Worm (Caenorhabditis elegans) whole organism, L1 larva: Measurements from ENCODE around the gene gst-30.

ENCODE experiments used
- C34B4.2 ChIP-seq: sonication (generic microtip); optimal IDR thresholded peaks from 2 replicates; lab custom pipeline; 2017; ENCODE audit warnings: mild to moderate bottlenecking, missing genetic modification characterization, missing compliant biosample characterization
- F16B12.6 ChIP-seq: fragments of 150-350 bp; optimal IDR thresholded peaks from 2 replicates; lab custom pipeline; 2014; ENCODE audit warnings: missing biosample characterization, missing genetic modification characterization
- aha-1 ChIP-seq: fragments of 150-350 bp; optimal IDR thresholded peaks from 2 replicates; lab custom pipeline; 2014; ENCODE audit warnings: missing biosample characterization, missing genetic modification characterization
- aly-2 ChIP-seq: fragments of 150-350 bp; optimal IDR thresholded peaks from 2 replicates; lab custom pipeline; 2014; ENCODE audit warnings: missing biosample characterization, missing genetic modification characterization
- ama-1 ChIP-seq: fragments of 150-350 bp; optimal IDR thresholded peaks from 2 replicates; lab custom pipeline; 2014
- ceh-63 ChIP-seq: fragments of 200-800 bp; sonication (Bioruptor generic); optimal IDR thresholded peaks from 2 replicates; lab custom pipeline; 2018; ENCODE audit warnings: mild to moderate bottlenecking, missing genetic modification characterization, missing compliant biosample characterization
- ceh-82 ChIP-seq, 3 experiments: fragments of 150-350 bp in 1 of 3; sonication (generic microtip) in 2 of 3; optimal IDR thresholded peaks; 2 replicates each; lab custom pipeline; 2014 to 2017; ENCODE audit warnings: missing biosample characterization in 3 of 3, missing genetic modification characterization in 3 of 3
- ceh-88 ChIP-seq: fragments of 200-800 bp; sonication (Bioruptor generic); IDR thresholded peaks from 2 replicates; pipeline ENCODE4 v1.3.6; 2022; ENCODE audit warnings: missing genetic modification characterization, missing compliant biosample characterization
- dsc-1 ChIP-seq: sonication (generic microtip); optimal IDR thresholded peaks from 2 replicates; lab custom pipeline; 2016; ENCODE audit warnings: mild to moderate bottlenecking, missing genetic modification characterization, missing compliant biosample characterization
- efl-3 ChIP-seq: fragments of 200-800 bp; sonication (Bioruptor generic); optimal IDR thresholded peaks from 2 replicates; lab custom pipeline; 2018; ENCODE audit warnings: mild to moderate bottlenecking, missing genetic modification characterization, missing compliant biosample characterization
- egl-13 ChIP-seq: sonication (generic microtip); optimal IDR thresholded peaks from 2 replicates; lab custom pipeline; 2016; ENCODE audit warnings: missing genotype, missing genetic modification reagents, missing genetic modification characterization, missing compliant biosample characterization
- fkh-10 ChIP-seq: sonication (generic microtip); optimal IDR thresholded peaks from 2 replicates; lab custom pipeline; 2017; ENCODE audit warnings: missing biosample characterization, missing genetic modification reagents, missing genetic modification characterization
- fkh-4 ChIP-seq: sonication (generic microtip); optimal IDR thresholded peaks from 2 replicates; lab custom pipeline; 2016; ENCODE audit warnings: missing compliant biosample characterization, missing genetic modification characterization, borderline replicate concordance
- fkh-8 ChIP-seq: sonication (generic microtip); optimal IDR thresholded peaks from 2 replicates; lab custom pipeline; 2016; ENCODE audit warnings: mild to moderate bottlenecking, missing genetic modification characterization, missing compliant biosample characterization
- fos-1 ChIP-seq: fragments of 150-350 bp; optimal IDR thresholded peaks from 2 replicates; lab custom pipeline; 2014; ENCODE audit warnings: missing biosample characterization, missing genetic modification characterization
- hlh-17 ChIP-seq: fragments of 200-800 bp; sonication (Bioruptor generic); optimal IDR thresholded peaks from 2 replicates; lab custom pipeline; 2018; ENCODE audit warnings: missing genetic modification characterization, mild to moderate bottlenecking, missing compliant biosample characterization, moderate library complexity, borderline replicate concordance
- hlh-4 ChIP-seq: sonication (generic microtip); optimal IDR thresholded peaks from 2 replicates; lab custom pipeline; 2016; ENCODE audit warnings: mild to moderate bottlenecking, missing genetic modification characterization, missing compliant biosample characterization
- irx-1 ChIP-seq: sonication (generic microtip); optimal IDR thresholded peaks from 2 replicates; lab custom pipeline; 2016; ENCODE audit warnings: missing genetic modification characterization, missing compliant biosample characterization
- isw-1 ChIP-seq: fragments of 200-800 bp; sonication (Bioruptor generic); IDR thresholded peaks from 2 replicates; pipeline ENCODE4 v1.3.6; 2022; ENCODE audit warnings: missing genetic modification characterization, missing compliant biosample characterization
- jun-1 ChIP-seq: fragments of 150-350 bp; optimal IDR thresholded peaks from 2 replicates; lab custom pipeline; 2014; ENCODE audit warnings: missing biosample characterization, missing genetic modification reagents, missing genetic modification characterization
- lin-13 ChIP-seq: fragments of 150-350 bp; optimal IDR thresholded peaks from 2 replicates; lab custom pipeline; 2014; ENCODE audit warnings: missing biosample characterization, missing genetic modification reagents, missing genetic modification characterization
- lin-35 ChIP-seq, 2 experiments: fragments of 150-350 bp; optimal IDR thresholded peaks; 2 replicates each; lab custom pipeline; 2014; ENCODE audit warnings: missing biosample characterization in 2 of 2, missing genetic modification characterization in 2 of 2, missing genetic modification reagents in 2 of 2
- lin-39 ChIP-seq: fragments of 150-350 bp; optimal IDR thresholded peaks from 2 replicates; lab custom pipeline; 2014; ENCODE audit warnings: missing biosample characterization, missing genetic modification reagents, missing genetic modification characterization
- lsy-2 ChIP-seq, 2 experiments: fragments of 150-350 bp; optimal IDR thresholded peaks; 2 replicates each; lab custom pipeline; 2014; ENCODE audit warnings: missing biosample characterization in 2 of 2, missing genetic modification characterization in 2 of 2
- mef-2 ChIP-seq: fragments of 150-350 bp; optimal IDR thresholded peaks from 2 replicates; lab custom pipeline; 2014; ENCODE audit warnings: missing biosample characterization, missing genetic modification characterization
- nhr-12 ChIP-seq: sonication (generic microtip); optimal IDR thresholded peaks from 2 replicates; lab custom pipeline; 2017; ENCODE audit warnings: missing biosample characterization, missing genetic modification characterization
- nhr-20 ChIP-seq: sonication (generic microtip); optimal IDR thresholded peaks from 2 replicates; lab custom pipeline; 2016; ENCODE audit warnings: mild to moderate bottlenecking, missing genetic modification characterization, missing compliant biosample characterization
- nhr-28 ChIP-seq: fragments of 150-350 bp; optimal IDR thresholded peaks from 2 replicates; lab custom pipeline; 2014; ENCODE audit warnings: missing biosample characterization, missing genetic modification characterization
- nhr-76 ChIP-seq: sonication (generic microtip); optimal IDR thresholded peaks from 2 replicates; lab custom pipeline; 2017; ENCODE audit warnings: missing biosample characterization, missing genetic modification characterization
- nhr-77 ChIP-seq: fragments of 150-350 bp; optimal IDR thresholded peaks from 2 replicates; lab custom pipeline; 2014; ENCODE audit warnings: missing biosample characterization, missing genetic modification characterization
- nhr-90 ChIP-seq: sonication (generic microtip); optimal IDR thresholded peaks from 2 replicates; lab custom pipeline; 2016; ENCODE audit warnings: mild to moderate bottlenecking, missing genetic modification characterization, missing compliant biosample characterization; ENCODE audit not compliant: poor library complexity
- pag-3 ChIP-seq: sonication (generic microtip); optimal IDR thresholded peaks from 2 replicates; lab custom pipeline; 2017; ENCODE audit warnings: missing genetic modification characterization, mild to moderate bottlenecking, missing compliant biosample characterization, antibody characterized with exemption, borderline replicate concordance; ENCODE audit not compliant: insufficient read depth
- pqm-1 ChIP-seq: sonication (generic microtip); optimal IDR thresholded peaks from 3 replicates; lab custom pipeline; 2017; ENCODE audit warnings: missing biosample characterization, missing genetic modification characterization
- skn-1 ChIP-seq: fragments of 150-350 bp; optimal IDR thresholded peaks from 2 replicates; lab custom pipeline; 2014; ENCODE audit warnings: missing biosample characterization, missing genetic modification characterization
- sptf-1 ChIP-seq: fragments of 150-350 bp; optimal IDR thresholded peaks from 2 replicates; lab custom pipeline; 2014; ENCODE audit warnings: missing biosample characterization, missing genetic modification characterization
- sup-37 ChIP-seq: fragments of 200-800 bp; sonication (Bioruptor generic); optimal IDR thresholded peaks from 2 replicates; lab custom pipeline; 2018; ENCODE audit warnings: mild to moderate bottlenecking, missing genetic modification characterization, missing compliant biosample characterization
- tlp-1 ChIP-seq: fragments of 150-350 bp; optimal IDR thresholded peaks from 2 replicates; lab custom pipeline; 2014; ENCODE audit warnings: missing biosample characterization, missing genetic modification characterization
- unc-130 ChIP-seq: fragments of 150-350 bp; optimal IDR thresholded peaks from 2 replicates; lab custom pipeline; 2017; ENCODE audit warnings: missing biosample characterization, missing genetic modification characterization, inconsistent platforms
- unc-62 ChIP-seq: fragments of 150-350 bp; optimal IDR thresholded peaks from 2 replicates; lab custom pipeline; 2014; ENCODE audit warnings: missing biosample characterization, missing genetic modification reagents, missing genetic modification characterization
- unc-86 ChIP-seq: sonication (generic microtip); optimal IDR thresholded peaks from 2 replicates; lab custom pipeline; 2016; ENCODE audit warnings: missing genetic modification characterization, missing compliant biosample characterization
- unc-98 ChIP-seq: fragments of 200-800 bp; sonication (Bioruptor generic); IDR thresholded peaks from 2 replicates; pipeline ENCODE4 v1.3.6; 2022; ENCODE audit warnings: missing genetic modification characterization, missing compliant biosample characterization
- zag-1 ChIP-seq: fragments of 150-350 bp; optimal IDR thresholded peaks from 2 replicates; lab custom pipeline; 2014; ENCODE audit warnings: missing biosample characterization, missing genetic modification characterization
- zip-4 ChIP-seq: fragments of 200-800 bp; sonication (Bioruptor generic); optimal IDR thresholded peaks from 2 replicates; lab custom pipeline; 2018; ENCODE audit warnings: mild to moderate bottlenecking, missing genetic modification characterization, moderate library complexity, missing compliant biosample characterization
- ztf-11 ChIP-seq, 2 experiments: sonication (generic microtip); optimal IDR thresholded peaks; 2 replicates each; lab custom pipeline; 2016 to 2017; ENCODE audit warnings: missing genetic modification characterization in 2 of 2, missing biosample characterization in 1 of 2, missing compliant biosample characterization in 1 of 2
- ztf-4 ChIP-seq: fragments of 150-350 bp; optimal IDR thresholded peaks from 2 replicates; lab custom pipeline; 2014; ENCODE audit warnings: missing biosample characterization, missing genetic modification characterization

gst-30 gene

ce11 chrII:4908160-4908559 is 26.7 kb downstream of the gst-30 start (continued):
- no peak for TF ChIP-seq isw-1
- no peak for TF ChIP-seq aly-2
- TF ChIP-seq irx-1 (tag; lab: Kevin White, UChicago) = no peak
- TF ChIP-seq mef-2 (tag; lab: Kevin White, UChicago) = no peak
- no peak for TF ChIP-seq nhr-12 (tag; lab: Kevin White, UChicago)
- no peak for TF ChIP-seq nhr-28
- no peak for TF ChIP-seq sup-37 (GFP tag; lab: Kevin White, UChicago)

ce11 chrII:4905883-4906282 is 29.0 kb downstream of the gst-30 start:
- TF ChIP-seq dsc-1 (tag; lab: Kevin White, UChicago) (peak; percentile 92), fkh-4 (peak; percentile 77), hlh-4 (tag; lab: Kevin White, UChicago) (no peak)

ce11 chrII:4905331-4905730 is 29.5 kb downstream of the gst-30 start:
- TF ChIP-seq unc-86 (no peak), aly-2 (no peak), skn-1 (tag; lab: Kevin White, UChicago) (no peak), zag-1 (tag; lab: Kevin White, UChicago) (no peak), unc-130 (tag; lab: Kevin White, UChicago) (no peak), nhr-12 (tag; lab: Kevin White, UChicago) (no peak), ceh-82 (tag; optimal IDR thresholded peaks at IDR 0.05; lab: Kevin White, UChicago) (no peak), isw-1 (no peak), nhr-90 (no peak), lin-39 (tag; lab: Kevin White, UChicago) (no peak), hlh-17 (GFP tag; lab: Kevin White, UChicago) (no peak), ztf-4 (no peak), fkh-8 (tag; lab: Kevin White, UChicago) (no peak), lin-13 (GFP tag; lab: Kevin White, UChicago) (no peak), ama-1 (no peak), F16B12.6 (tag; lab: Kevin White, UChicago) (no peak), ceh-88 (GFP tag; lab: Robert Waterston, UW) (no peak), unc-98 (GFP tag; lab: Robert Waterston, UW) (no peak), pqm-1 (tag; lab: Kevin White, UChicago) (no peak)

- no peak for TF ChIP-seq unc-86
- no peak for TF ChIP-seq fkh-10
- TF ChIP-seq jun-1 = no peak
- TF ChIP-seq lsy-2 (tag; optimal IDR thresholded peaks at IDR 0.05; lab: Kevin White, UChicago) = no peak
- no peak for TF ChIP-seq skn-1 (tag; lab: Kevin White, UChicago)
- no peak for TF ChIP-seq nhr-76
- no peak for TF ChIP-seq nhr-90
- no peak for TF ChIP-seq fos-1 (tag; lab: Kevin White, UChicago)
- TF ChIP-seq hlh-4 (tag; lab: Kevin White, UChicago) = no peak
- no peak for TF ChIP-seq sptf-1
- no peak for TF ChIP-seq nhr-12 (tag; lab: Kevin White, UChicago)
- no peak for TF ChIP-seq zag-1 (tag; lab: Kevin White, UChicago)
- no peak for TF ChIP-seq lin-39 (tag; lab: Kevin White, UChicago)
- no peak for TF ChIP-seq ceh-63 (GFP tag; lab: Kevin White, UChicago)
Measured at ce11 chrII:4904778-4905177, 30.1 kb downstream of the gst-30 start, which contains the start of gene btbd-10. TSS of gene btbd-10 (plus strand) at chrII:4905008.

ce11 chrII:4904277-4904676 is 30.6 kb downstream of the gst-30 start:
- TF ChIP-seq tlp-1 (no peak), pag-3 (tag; lab: Kevin White, UChicago) (no peak), nhr-20 (tag; lab: Kevin White, UChicago) (peak; percentile 80), nhr-90 (no peak), C34B4.2 (tag; lab: Kevin White, UChicago) (no peak), lsy-2 (tag; optimal IDR thresholded peaks at IDR 0.05; lab: Kevin White, UChicago) (peak; percentile 71 to 86), sptf-1 (no peak), nhr-12 (tag; lab: Kevin White, UChicago) (no peak), unc-86 (peak; percentile 40), nhr-28 (no peak), F16B12.6 (tag; lab: Kevin White, UChicago) (peak; percentile 48), aha-1 (tag; lab: Kevin White, UChicago) (no peak), ztf-11 (tag; optimal IDR thresholded peaks at IDR 0.05; lab: Kevin White, UChicago) (no peak), ama-1 (no peak), fkh-10 (peak; percentile 23), fos-1 (tag; lab: Kevin White, UChicago) (peak; percentile 41), nhr-77 (tag; lab: Kevin White, UChicago) (peak; percentile 31), egl-13 (peak; percentile 4), zip-4 (GFP tag; lab: Kevin White, UChicago) (no peak), lin-35 (GFP tag; optimal IDR thresholded peaks at IDR 0.05; lab: Kevin White, UChicago) (peak; percentile 77 to 81), efl-3 (no peak), unc-62 (GFP tag; lab: Kevin White, UChicago) (no peak), sup-37 (GFP tag; lab: Kevin White, UChicago) (no peak)
